Worm (Caenorhabditis elegans) whole organism, mixed stage, embryonic: ENCODE data around the gene cnnm-2.

Source experiments
- M03D4.4 ChIP-seq: sonication (generic microtip); optimal IDR thresholded peaks from 2 replicates; lab custom pipeline; 2017; ENCODE audit warnings: mild to moderate bottlenecking, missing genetic modification characterization, missing compliant biosample characterization
- bed-3 ChIP-seq: fragments of 200-800 bp; sonication (Bioruptor generic); optimal IDR thresholded peaks from 3 replicates; lab custom pipeline; 2018; ENCODE audit warnings: mild to moderate bottlenecking, missing genetic modification characterization, moderate library complexity, missing compliant biosample characterization
- blmp-1 ChIP-seq: fragments of 150-350 bp; optimal IDR thresholded peaks from 2 replicates; lab custom pipeline; 2014; ENCODE audit warnings: missing biosample characterization, missing genetic modification characterization
- ceh-39 ChIP-seq: fragments of 150-350 bp; optimal IDR thresholded peaks from 2 replicates; lab custom pipeline; 2014; ENCODE audit warnings: missing biosample characterization, missing genetic modification characterization
- ceh-43 ChIP-seq: fragments of 200-800 bp; sonication (Bioruptor generic); optimal IDR thresholded peaks from 2 replicates; lab custom pipeline; 2018; ENCODE audit warnings: mild to moderate bottlenecking, missing genetic modification characterization, moderate library complexity, missing compliant biosample characterization
- ceh-83 ChIP-seq: fragments of 200-800 bp; sonication (Bioruptor generic); optimal IDR thresholded peaks from 2 replicates; lab custom pipeline; 2018; ENCODE audit warnings: mild to moderate bottlenecking, missing genetic modification characterization, missing compliant biosample characterization
- ces-1 ChIP-seq: fragments of 150-350 bp; optimal IDR thresholded peaks from 2 replicates; lab custom pipeline; 2014; ENCODE audit warnings: missing biosample characterization, missing genetic modification reagents, missing genetic modification characterization
- cnd-1 ChIP-seq: fragments of 200-800 bp; sonication (Bioruptor generic); optimal IDR thresholded peaks from 2 replicates; lab custom pipeline; 2018; ENCODE audit warnings: mild to moderate bottlenecking, missing genetic modification characterization, missing compliant biosample characterization
- drap-1 ChIP-seq: fragments of 200-800 bp; sonication (Bioruptor generic); optimal IDR thresholded peaks from 3 replicates; lab custom pipeline; 2018; ENCODE audit warnings: mild to moderate bottlenecking, missing genetic modification characterization, missing compliant biosample characterization
- elt-1 ChIP-seq: sonication (generic microtip); optimal IDR thresholded peaks from 2 replicates; lab custom pipeline; 2017; ENCODE audit warnings: missing genetic modification characterization, mild to moderate bottlenecking, missing compliant biosample characterization, antibody characterized with exemption, moderate library complexity, borderline replicate concordance; ENCODE audit not compliant: insufficient read depth
- elt-3 ChIP-seq: fragments of 150-350 bp; optimal IDR thresholded peaks from 2 replicates; lab custom pipeline; 2014; ENCODE audit warnings: missing biosample characterization, missing genetic modification characterization
- flh-1 ChIP-seq: fragments of 200-800 bp; sonication (Bioruptor generic); optimal IDR thresholded peaks from 2 replicates; lab custom pipeline; 2018; ENCODE audit warnings: mild to moderate bottlenecking, missing genetic modification characterization, moderate library complexity, missing compliant biosample characterization
- ham-2 ChIP-seq: fragments of 200-800 bp; sonication (Bioruptor generic); optimal IDR thresholded peaks from 2 replicates; lab custom pipeline; 2018; ENCODE audit warnings: mild to moderate bottlenecking, missing genetic modification characterization, missing compliant biosample characterization
- lin-13 ChIP-seq: fragments of 150-350 bp; optimal IDR thresholded peaks from 2 replicates; lab custom pipeline; 2014; ENCODE audit warnings: missing biosample characterization, missing genetic modification characterization
- lin-32 ChIP-seq: fragments of 200-800 bp; sonication (Bioruptor generic); optimal IDR thresholded peaks from 2 replicates; lab custom pipeline; 2018; ENCODE audit warnings: mild to moderate bottlenecking, missing genetic modification characterization, missing compliant biosample characterization
- lsy-2 ChIP-seq: fragments of 150-350 bp; optimal IDR thresholded peaks from 2 replicates; lab custom pipeline; 2014; ENCODE audit warnings: missing biosample characterization, missing genetic modification characterization
- mab-5 ChIP-seq: fragments of 150-350 bp; optimal IDR thresholded peaks from 2 replicates; lab custom pipeline; 2014; ENCODE audit warnings: missing biosample characterization, missing genetic modification characterization
- mep-1 ChIP-seq: fragments of 150-350 bp; optimal IDR thresholded peaks from 2 replicates; lab custom pipeline; 2017; ENCODE audit warnings: missing biosample characterization, missing genetic modification reagents, missing genetic modification characterization, inconsistent platforms
- mls-2 ChIP-seq: sonication (generic microtip); optimal IDR thresholded peaks from 2 replicates; lab custom pipeline; 2016; ENCODE audit warnings: mild to moderate bottlenecking, missing genetic modification characterization, moderate library complexity, missing compliant biosample characterization
- nhr-12 ChIP-seq: fragments of 150-350 bp; optimal IDR thresholded peaks from 2 replicates; lab custom pipeline; 2014; ENCODE audit warnings: missing biosample characterization, missing genetic modification characterization
- nhr-237 ChIP-seq: fragments of 150-350 bp; optimal IDR thresholded peaks from 2 replicates; lab custom pipeline; 2014; ENCODE audit warnings: missing biosample characterization, missing genetic modification characterization
- nhr-28 ChIP-seq: fragments of 150-350 bp; optimal IDR thresholded peaks from 2 replicates; lab custom pipeline; 2014; ENCODE audit warnings: missing biosample characterization, missing genetic modification characterization
- pha-4 ChIP-seq: fragments of 150-350 bp; optimal IDR thresholded peaks from 2 replicates; lab custom pipeline; 2018; ENCODE audit warnings: missing biosample characterization, missing genetic modification reagents, missing genetic modification characterization
- sem-2 ChIP-seq: fragments of 200-800 bp; sonication (Bioruptor generic); optimal IDR thresholded peaks from 2 replicates; lab custom pipeline; 2018; ENCODE audit warnings: mild to moderate bottlenecking, missing genetic modification characterization, missing compliant biosample characterization
- snpc-4 ChIP-seq: fragments of 150-350 bp; optimal IDR thresholded peaks from 2 replicates; lab custom pipeline; 2014; ENCODE audit warnings: missing biosample characterization, missing genetic modification characterization
- sptf-1 ChIP-seq: sonication (generic microtip); optimal IDR thresholded peaks from 2 replicates; lab custom pipeline; 2017; ENCODE audit warnings: mild to moderate bottlenecking, missing genetic modification characterization, moderate library complexity, missing compliant biosample characterization
- tbx-8 ChIP-seq: fragments of 200-800 bp; sonication (Bioruptor generic); optimal IDR thresholded peaks from 2 replicates; lab custom pipeline; 2018; ENCODE audit warnings: mild to moderate bottlenecking, missing genetic modification characterization, moderate library complexity, missing compliant biosample characterization
- unc-120 ChIP-seq: sonication (generic microtip); optimal IDR thresholded peaks from 2 replicates; lab custom pipeline; 2017; ENCODE audit warnings: missing genetic modification characterization, missing compliant biosample characterization; ENCODE audit not compliant: poor library complexity, severe bottlenecking
- unc-39 ChIP-seq: fragments of 150-350 bp; optimal IDR thresholded peaks from 2 replicates; lab custom pipeline; 2014; ENCODE audit warnings: missing biosample characterization, missing genetic modification characterization
- unc-62 ChIP-seq: fragments of 150-350 bp; optimal IDR thresholded peaks from 2 replicates; lab custom pipeline; 2014; ENCODE audit warnings: missing biosample characterization, missing genetic modification reagents, missing genetic modification characterization
- zip-8 ChIP-seq: fragments of 150-350 bp; optimal IDR thresholded peaks from 2 replicates; lab custom pipeline; 2014; ENCODE audit warnings: missing biosample characterization, missing genetic modification characterization
- ztf-11 ChIP-seq: fragments of 150-350 bp; optimal IDR thresholded peaks from 2 replicates; lab custom pipeline; 2014; ENCODE audit warnings: missing biosample characterization, missing genetic modification characterization

The cnnm-2 gene

DNA sequence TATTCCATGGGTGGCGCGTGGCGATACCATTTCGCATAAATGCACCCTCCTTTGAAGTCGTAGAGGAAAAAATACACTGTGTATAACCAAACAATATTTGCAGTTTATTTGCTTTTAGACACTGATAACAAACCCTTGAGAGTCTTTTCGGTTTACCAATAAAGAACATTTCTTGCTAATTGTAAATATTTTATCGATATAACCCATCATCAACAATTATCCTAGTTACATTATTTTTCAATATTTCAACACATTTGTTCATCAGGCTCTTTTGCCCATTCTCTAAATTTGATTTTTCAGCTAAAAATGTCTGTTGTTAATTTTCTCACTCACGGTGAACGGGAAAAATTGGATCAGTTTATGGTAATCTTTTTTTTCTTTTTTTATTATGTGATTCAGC lies 32.1 kb downstream of the cnnm-2 start, which contains the start of gene ubc-23:
ubc-23 (plus strand) TSS at position 301 of the 400 bp plus-strand sequence.
- TF ChIP-seq ham-2 (no peak), nhr-28 (no peak), lin-13 (tag; lab: Kevin White, UChicago) (no peak), zip-8 (no peak), cnd-1 (no peak), ceh-43 (no peak), unc-120 (tag; lab: Kevin White, UChicago) (no peak), lin-32 (no peak), nhr-12 (tag; lab: Kevin White, UChicago) (no peak), sptf-1 (tag; lab: Kevin White, UChicago) (no peak), M03D4.4 (tag; lab: Kevin White, UChicago) (no peak), sem-2 (no peak)

DNA sequence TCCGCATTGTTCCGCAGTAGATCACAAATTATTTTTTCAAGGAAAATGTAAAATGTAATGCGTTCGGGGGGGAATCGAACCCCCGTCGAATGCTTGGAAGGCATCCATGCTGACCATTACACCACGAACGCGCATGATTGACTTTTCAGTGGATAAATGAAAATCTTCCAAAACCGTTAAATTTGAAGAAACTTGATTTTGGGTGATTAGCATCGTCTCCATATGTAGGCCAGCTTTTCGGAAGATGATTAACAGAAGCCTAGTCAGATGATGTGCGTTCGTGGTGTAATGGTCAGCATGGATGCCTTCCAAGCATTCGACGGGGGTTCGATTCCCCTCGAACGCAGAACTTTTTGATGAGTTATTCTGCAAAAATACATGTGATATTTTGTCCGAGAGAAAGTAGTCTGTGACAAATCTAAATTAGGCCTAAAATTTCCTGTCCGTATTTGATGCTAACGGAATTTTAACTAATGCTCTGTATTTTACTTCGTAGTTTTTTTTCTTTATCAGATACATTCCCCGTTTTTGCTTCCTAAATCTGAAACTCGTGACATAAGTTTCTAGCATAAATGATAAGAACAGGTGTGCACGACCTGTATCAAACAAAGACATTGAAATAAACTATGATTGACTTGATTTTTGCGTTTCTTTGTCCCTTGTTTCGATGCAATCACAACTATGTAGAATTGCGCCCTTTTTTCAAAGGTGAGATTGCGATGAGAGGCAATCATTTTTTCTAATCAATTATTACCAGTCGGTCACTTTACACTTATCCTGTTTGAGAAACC lies 34.7 kb downstream of the cnnm-2 start, which contains the start of gene C28G1.10:
C28G1.10 (plus strand) TSS at position 676 of the 791 bp plus-strand sequence.
- TF ChIP-seq ces-1 (GFP tag; lab: Kevin White, UChicago), result no peak
- TF ChIP-seq zip-8, result no peak
- TF ChIP-seq mls-2 (tag; lab: Kevin White, UChicago), result no peak
- TF ChIP-seq ham-2, result no peak
- TF ChIP-seq mab-5 (tag; lab: Kevin White, UChicago), result no peak
- no peak for TF ChIP-seq sptf-1 (tag; lab: Kevin White, UChicago)
- no peak for TF ChIP-seq ceh-83
- TF ChIP-seq bed-3 (GFP tag; lab: Kevin White, UChicago), result no peak
- TF ChIP-seq tbx-8 (GFP tag; lab: Kevin White, UChicago), result no peak
- no peak for TF ChIP-seq nhr-12 (tag; lab: Kevin White, UChicago)
- TF ChIP-seq snpc-4, result no peak
- TF ChIP-seq elt-1 (tag; lab: Kevin White, UChicago), result no peak
- no peak for TF ChIP-seq nhr-237
- TF ChIP-seq sem-2, result no peak
- no peak for TF ChIP-seq lin-13 (tag; lab: Kevin White, UChicago)
- TF ChIP-seq unc-39 (tag; lab: Kevin White, UChicago), result no peak
- no peak for TF ChIP-seq blmp-1 (tag; lab: Kevin White, UChicago)
- no peak for TF ChIP-seq unc-62
- no peak for TF ChIP-seq mep-1 (tag; lab: Kevin White, UChicago)
- TF ChIP-seq flh-1 (GFP tag; lab: Kevin White, UChicago), result no peak

DNA sequence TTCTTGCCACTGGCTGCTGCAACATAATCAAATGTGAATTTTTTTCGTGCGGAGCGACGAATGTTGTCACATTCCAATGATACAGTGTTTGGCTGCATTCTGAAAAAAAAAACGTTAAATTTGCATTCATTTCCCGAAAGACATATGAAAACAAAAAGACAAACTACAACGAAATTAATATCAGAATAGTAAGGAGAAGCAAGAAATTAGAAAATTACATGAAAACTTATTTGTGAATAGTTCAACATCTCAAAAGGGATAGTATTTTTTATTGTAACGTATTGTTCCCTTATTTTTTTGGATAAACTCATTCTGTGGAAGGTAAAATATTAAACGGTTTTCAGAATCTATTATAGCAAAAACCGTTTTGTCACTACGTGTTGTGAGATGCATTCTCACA lies 41.6 kb downstream of the cnnm-2 start, which contains the start of gene sprp-4:
sprp-4 (minus strand) TSS at position 101 of the 400 bp plus-strand sequence.
- TF ChIP-seq ces-1 (GFP tag; lab: Kevin White, UChicago) (no peak), ztf-11 (no peak), snpc-4 (no peak), bed-3 (GFP tag; lab: Kevin White, UChicago) (no peak), blmp-1 (tag; lab: Kevin White, UChicago) (no peak), sptf-1 (tag; lab: Kevin White, UChicago) (no peak), mep-1 (tag; lab: Kevin White, UChicago) (no peak), ceh-83 (no peak), pha-4 (no peak), drap-1 (GFP tag; lab: Kevin White, UChicago) (no peak), lin-32 (no peak), ceh-39 (tag; lab: Kevin White, UChicago) (no peak), lsy-2 (tag; lab: Kevin White, UChicago) (no peak), elt-3 (no peak), M03D4.4 (tag; lab: Kevin White, UChicago) (no peak)

DNA sequence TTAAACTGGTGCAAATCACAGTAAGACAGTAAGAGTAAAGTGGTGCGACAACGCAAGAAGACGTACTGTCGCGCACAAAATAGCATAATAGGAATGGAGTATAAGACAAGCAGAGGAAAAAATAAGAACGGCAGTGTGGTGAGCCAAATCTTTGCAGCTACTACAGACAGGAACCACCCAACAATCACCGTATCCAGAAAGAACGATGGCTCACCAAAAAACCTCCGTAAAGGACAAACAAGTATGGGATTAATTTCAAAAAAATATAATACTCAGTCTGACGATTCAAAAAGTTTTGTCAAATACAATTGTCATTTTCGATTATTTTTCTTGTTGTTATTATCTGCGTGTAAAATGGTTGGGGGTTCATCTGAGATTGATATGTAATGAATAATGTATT lies 42.5 kb downstream of the cnnm-2 start:
- TF ChIP-seq nhr-237, result no peak
- no peak for TF ChIP-seq ceh-43
- TF ChIP-seq nhr-28, result no peak
- TF ChIP-seq zip-8, result no peak
- no peak for TF ChIP-seq blmp-1 (tag; lab: Kevin White, UChicago)
- no peak for TF ChIP-seq M03D4.4 (tag; lab: Kevin White, UChicago)
- TF ChIP-seq mep-1 (tag; lab: Kevin White, UChicago), result no peak
- no peak for TF ChIP-seq ceh-39 (tag; lab: Kevin White, UChicago)
- no peak for TF ChIP-seq pha-4
- no peak for TF ChIP-seq lsy-2 (tag; lab: Kevin White, UChicago)
- no peak for TF ChIP-seq ham-2
- no peak for TF ChIP-seq mab-5 (tag; lab: Kevin White, UChicago)
- TF ChIP-seq unc-39 (tag; lab: Kevin White, UChicago), result no peak
- no peak for TF ChIP-seq unc-62
- no peak for TF ChIP-seq bed-3 (GFP tag; lab: Kevin White, UChicago)
- TF ChIP-seq nhr-12 (tag; lab: Kevin White, UChicago), result no peak
